Fruit fly (Drosophila melanogaster): ENCODE measurements around the gene dnt.

Gene dnt

dm6 chr2L:19398317-19399234 lies 35.5 kb upstream of the dnt start, which contains the start of gene CG17544 (continued):
- TF ChIP-seq CG4404 (GFP tag; IDR thresholded peaks at IDR 0.05), result peak; percentile 67
- TF ChIP-seq trem (tag; optimal IDR thresholded peaks at IDR 0.05), result peak; percentile 75
- peak; percentile 61 for TF ChIP-seq CG8281 (tag; optimal IDR thresholded peaks at IDR 0.05)
- peak; percentile 35 for TF ChIP-seq CG12071 (GFP tag; optimal IDR thresholded peaks at IDR 0.05)
- TF ChIP-seq lola (GFP tag; optimal IDR thresholded peaks at IDR 0.05), result peak in 1 of 3 experiments; percentile 83
- no peak for TF ChIP-seq CG2129 (GFP tag; IDR thresholded peaks at IDR 0.05; ENCODE audit: partially characterized antibody)
- TF ChIP-seq CG18476 (GFP tag; optimal IDR thresholded peaks at IDR 0.05), result no peak
- peak; percentile 54 for TF ChIP-seq bbx (GFP tag; IDR thresholded peaks at IDR 0.05; ENCODE audit: partially characterized antibody)
- TF ChIP-seq CG7987 (GFP tag; optimal IDR thresholded peaks at IDR 0.05), result peak; percentile 29
- no peak for TF ChIP-seq C15 (GFP tag; IDR thresholded peaks at IDR 0.05)
- peak; percentile 30 for TF ChIP-seq CG5180 (GFP tag; optimal IDR thresholded peaks at IDR 0.05)
- TF ChIP-seq CG2678 (tag; optimal IDR thresholded peaks at IDR 0.05), result peak; percentile 93
- peak; percentile 48 for TF ChIP-seq CG14014 (GFP tag; IDR thresholded peaks at IDR 0.05)
- TF ChIP-seq Six4 (GFP tag; optimal IDR thresholded peaks at IDR 0.05), result peak; percentile 80
- peak; percentile 28 for TF ChIP-seq jumu (GFP tag; optimal IDR thresholded peaks at IDR 0.05)
- TF ChIP-seq ham (GFP tag; IDR thresholded peaks at IDR 0.05), result no peak
- peak; percentile 87 for TF ChIP-seq grau (tag; optimal IDR thresholded peaks at IDR 0.05)
- TF ChIP-seq CG42726 (GFP tag; IDR thresholded peaks at IDR 0.05; ENCODE audit: partially characterized antibody), result no peak
- TF ChIP-seq CG13424 (tag; optimal IDR thresholded peaks at IDR 0.05), result peak; percentile 89
- peak; percentile 88 for TF ChIP-seq scrt (GFP tag; optimal IDR thresholded peaks at IDR 0.05)
- no peak for TF ChIP-seq hbn (GFP tag; IDR thresholded peaks at IDR 0.05; ENCODE audit: partially characterized antibody)
- peak; percentile 70 for TF ChIP-seq Abd-B (GFP tag; optimal IDR thresholded peaks at IDR 0.05)
- peak; percentile 87 for TF ChIP-seq cwo (GFP tag; optimal IDR thresholded peaks at IDR 0.05)
- peak; percentile 23 for TF ChIP-seq Side (GFP tag; optimal IDR thresholded peaks at IDR 0.05)
- TF ChIP-seq D (optimal IDR thresholded peaks at IDR 0.05), result no peak
- TF ChIP-seq D (GFP tag; optimal IDR thresholded peaks at IDR 0.05), result peak; percentile 83
- peak; percentile 35; the same call in 1 of the 3 replicates for TF ChIP-seq CG2889 (GFP tag; IDR thresholded peaks at IDR 0.05)
- TF ChIP-seq ind (GFP tag; optimal IDR thresholded peaks at IDR 0.05), result peak; percentile 74
- peak; percentile 53 for TF ChIP-seq unpg (GFP tag; optimal IDR thresholded peaks at IDR 0.05)
- TF ChIP-seq Xrp1 (GFP tag; IDR thresholded peaks at IDR 0.05), result peak; percentile 69
- TF ChIP-seq CG31365 (tag; optimal IDR thresholded peaks at IDR 0.05), result no peak
- no peak; the same call in 1 of the 2 replicates for TF ChIP-seq seq (GFP tag; IDR thresholded peaks at IDR 0.05)
- TF ChIP-seq onecut (GFP tag; IDR thresholded peaks at IDR 0.05), result peak; percentile 92
- no peak; the same call in none of the 2 replicates for TF ChIP-seq CG4730 (GFP tag; IDR thresholded peaks at IDR 0.05)
- TF ChIP-seq gro (GFP tag; optimal IDR thresholded peaks at IDR 0.05), result peak; percentile 51
- peak; percentile 29 to 33 for TF ChIP-seq Pdp1 (GFP tag; optimal IDR thresholded peaks at IDR 0.05)
- TF ChIP-seq CG8089 (GFP tag; optimal IDR thresholded peaks at IDR 0.05), result peak; percentile 100
- TF ChIP-seq CG10147 (GFP tag; optimal IDR thresholded peaks at IDR 0.05), result peak; percentile 40
- no peak for TF ChIP-seq ab (GFP tag; optimal IDR thresholded peaks at IDR 0.05)
- peak; percentile 54 for TF ChIP-seq ssp (GFP tag; IDR thresholded peaks at IDR 0.05)
- TF ChIP-seq CG12299 (tag; optimal IDR thresholded peaks at IDR 0.05), result peak; percentile 73
- peak; percentile 67 to 71 for TF ChIP-seq Trl (optimal IDR thresholded peaks at IDR 0.05)
- TF ChIP-seq Trl (GFP tag; optimal IDR thresholded peaks at IDR 0.05), result peak; percentile 14
- TF ChIP-seq CG11398 (GFP tag; optimal IDR thresholded peaks at IDR 0.05), result no peak
- TF ChIP-seq YL-1 (GFP tag; optimal IDR thresholded peaks at IDR 0.05), result peak; percentile 31
- peak; percentile 52 for TF ChIP-seq cato (GFP tag; optimal IDR thresholded peaks at IDR 0.05; ENCODE audit: borderline replicate concordance)
- TF ChIP-seq knrl (GFP tag; IDR thresholded peaks at IDR 0.05; ENCODE audit: partially characterized antibody), result no peak
- TF ChIP-seq CG3407 (GFP tag; optimal IDR thresholded peaks at IDR 0.05), result peak; percentile 36

Measured in whole organism, embryonic.